Fruit fly (Drosophila melanogaster): Measurements from ENCODE around the gene CG13083.

CG13083 gene

DNA sequence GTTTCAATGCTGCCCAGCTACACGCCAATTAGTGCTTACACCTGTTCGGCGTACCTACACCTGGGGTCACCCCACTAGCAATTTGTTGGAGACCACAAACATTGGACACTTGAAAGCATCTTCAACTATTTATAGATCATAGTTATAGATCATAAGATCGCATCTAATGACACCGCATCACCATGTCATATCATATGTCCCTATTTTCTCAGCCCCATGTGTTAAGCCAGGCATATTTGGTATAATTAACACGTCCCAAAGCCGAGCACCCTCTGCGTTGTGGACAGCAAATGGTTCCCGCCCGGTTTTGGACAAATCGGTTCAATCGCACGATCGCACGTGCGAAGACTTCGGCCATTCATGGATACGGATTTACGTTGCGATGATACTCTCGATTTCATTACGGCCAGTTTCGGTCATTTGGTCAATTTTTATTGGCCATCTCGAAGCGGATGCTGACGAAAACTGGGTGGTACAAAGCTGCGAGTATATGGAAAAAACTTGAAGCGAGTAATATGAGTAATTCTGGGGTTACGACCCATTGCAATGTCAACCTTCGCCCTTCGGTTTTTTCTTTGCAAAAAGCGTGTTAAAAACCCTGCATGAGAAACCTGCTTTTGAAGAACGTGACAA lies 47.6 kb upstream of the CG13083 start (continued):
- TF ChIP-seq CG10274 (GFP tag; optimal IDR thresholded peaks at IDR 0.05), result peak; percentile 26
- no peak for TF ChIP-seq Doc3 (GFP tag; IDR thresholded peaks at IDR 0.05; ENCODE audit: partially characterized antibody)
- TF ChIP-seq Med (GFP tag), result peak; percentile 95
- TF ChIP-seq tll (GFP tag; optimal IDR thresholded peaks at IDR 0.05), result no peak
- peak; percentile 61 for TF ChIP-seq slp2 (GFP tag; optimal IDR thresholded peaks at IDR 0.05)
- TF ChIP-seq Pdp1 (GFP tag; optimal IDR thresholded peaks at IDR 0.05), result peak; percentile 58 to 62
- TF ChIP-seq HLH54F (GFP tag; optimal IDR thresholded peaks at IDR 0.05), result peak; percentile 88
- TF ChIP-seq Hr39 (optimal IDR thresholded peaks at IDR 0.05), result no peak
- no peak for TF ChIP-seq Dp (GFP tag; optimal IDR thresholded peaks at IDR 0.05)
- TF ChIP-seq Stat92E (GFP tag; optimal IDR thresholded peaks at IDR 0.05), result peak in 1 of 3 experiments; percentile 8
- TF ChIP-seq cato (GFP tag; optimal IDR thresholded peaks at IDR 0.05; ENCODE audit: borderline replicate concordance), result peak; percentile 32
- TF ChIP-seq gfzf (GFP tag; optimal IDR thresholded peaks at IDR 0.05), result no peak
- TF ChIP-seq CG18619 (GFP tag; optimal IDR thresholded peaks at IDR 0.05), result peak; percentile 81
- no peak for TF ChIP-seq CG17612 (GFP tag; IDR thresholded peaks at IDR 0.05)
- peak; percentile 81 for TF ChIP-seq CG7556 (GFP tag; optimal IDR thresholded peaks at IDR 0.05)
- peak; percentile 73 for TF ChIP-seq CHES-1-like (GFP tag; optimal IDR thresholded peaks at IDR 0.05)
- TF ChIP-seq CG3065 (GFP tag; optimal IDR thresholded peaks at IDR 0.05), result peak; percentile 77
- peak; percentile 75; the same call in 2 of the 3 replicates for TF ChIP-seq ase (GFP tag; IDR thresholded peaks at IDR 0.05)
- TF ChIP-seq Mrtf (GFP tag; IDR thresholded peaks at IDR 0.05), result peak; percentile 61; the same call in 2 of the 3 replicates
- TF ChIP-seq row (GFP tag; IDR thresholded peaks at IDR 0.05), result peak; percentile 84
- peak; percentile 86 for TF ChIP-seq CG12219 (GFP tag; optimal IDR thresholded peaks at IDR 0.05)
- TF ChIP-seq ci (GFP tag; IDR thresholded peaks at IDR 0.05), result peak; percentile 97
- TF ChIP-seq kay (GFP tag; optimal IDR thresholded peaks at IDR 0.05), result peak; percentile 57
- TF ChIP-seq CG1233 (GFP tag; optimal IDR thresholded peaks at IDR 0.05), result peak; percentile 45
- peak; percentile 77 for TF ChIP-seq CG18599 (GFP tag; optimal IDR thresholded peaks at IDR 0.05)
- no peak for TF ChIP-seq yki (optimal IDR thresholded peaks at IDR 0.05)
- no peak for TF ChIP-seq dan (GFP tag; IDR thresholded peaks at IDR 0.05)
- TF ChIP-seq cas (GFP tag; IDR thresholded peaks at IDR 0.05), result no peak
- no peak for TF ChIP-seq z (GFP tag; IDR thresholded peaks at IDR 0.05)
- TF ChIP-seq nom (GFP tag; optimal IDR thresholded peaks at IDR 0.05), result no peak
- peak; percentile 88 for TF ChIP-seq jing (GFP tag; optimal IDR thresholded peaks at IDR 0.05)
- TF ChIP-seq sd (tag; optimal IDR thresholded peaks at IDR 0.05), result peak; percentile 89
- no peak for TF ChIP-seq CG1832 (GFP tag; optimal IDR thresholded peaks at IDR 0.05)
- peak; percentile 74 for TF ChIP-seq CG13775 (GFP tag; optimal IDR thresholded peaks at IDR 0.05)
- peak; percentile 62 for TF ChIP-seq CG12659 (GFP tag; optimal IDR thresholded peaks at IDR 0.05)
- no peak for TF ChIP-seq HLHmδ (GFP tag; optimal IDR thresholded peaks at IDR 0.05)
- no peak for TF ChIP-seq stwl (tag; optimal IDR thresholded peaks at IDR 0.05)
- peak; percentile 63 for TF ChIP-seq CrebB (tag; optimal IDR thresholded peaks at IDR 0.05)
- peak; percentile 79 for TF ChIP-seq bab2 (GFP tag; optimal IDR thresholded peaks at IDR 0.05)
- TF ChIP-seq Fer2 (tag; optimal IDR thresholded peaks at IDR 0.05), result no peak
- TF ChIP-seq Atf-2 (GFP tag; optimal IDR thresholded peaks at IDR 0.05), result peak; percentile 44
- peak; percentile 62 for TF ChIP-seq al (GFP tag; IDR thresholded peaks at IDR 0.05)
- peak; percentile 77 for TF ChIP-seq Antp (GFP tag; optimal IDR thresholded peaks at IDR 0.05)
- TF ChIP-seq NC2α (GFP tag; optimal IDR thresholded peaks at IDR 0.05), result peak; percentile 91
- TF ChIP-seq CG17829 (tag; optimal IDR thresholded peaks at IDR 0.05), result peak; percentile 67
- peak; percentile 71; the same call in 1 of the 3 replicates for TF ChIP-seq CG11456 (GFP tag; IDR thresholded peaks at IDR 0.05)
- TF ChIP-seq unpg (GFP tag; optimal IDR thresholded peaks at IDR 0.05), result peak; percentile 85
- TF ChIP-seq gsb (GFP tag; IDR thresholded peaks at IDR 0.05), result peak; percentile 52
- peak; percentile 25 for TF ChIP-seq dm (GFP tag; optimal IDR thresholded peaks at IDR 0.05)
- no peak for TF ChIP-seq Spps (tag; optimal IDR thresholded peaks at IDR 0.05)

Measured in whole organism, embryonic.